Fruit fly (Drosophila melanogaster) whole organism, larva: Measurements from ENCODE around the gene Task6.
A peak's percentile ranks its signal among the peaks of the same experiment; 100 is the strongest.

Experiments
- noc ChIP-seq: fragments of 200-800 bp; sonication (Bioruptor generic); optimal IDR thresholded peaks from 3 replicates; lab custom pipeline; 2019; ENCODE audit warnings: missing biosample characterization, mild to moderate bottlenecking, missing genetic modification characterization, moderate library complexity

Task6 gene

dm6 chr3R:13674492-13675033 is at the start of gene Task6:
Gene Task6, minus strand, starts transcription at chr3R:13674542.
- no peak for TF ChIP-seq noc (tag; lab: Kevin White, UChicago)

dm6 chr3R:13722451-13722850 is 48.1 kb upstream of the Task6 start:
- TF ChIP-seq noc (tag; lab: Kevin White, UChicago) = no peak

dm6 chr3R:13721998-13722397 is 47.7 kb upstream of the Task6 start:
- TF ChIP-seq noc (tag; lab: Kevin White, UChicago) = no peak

dm6 chr3R:13720798-13721197 is 46.5 kb upstream of the Task6 start:
- TF ChIP-seq noc (tag; lab: Kevin White, UChicago) = no peak

- no peak for TF ChIP-seq noc (tag; lab: Kevin White, UChicago)
These were observed 44.7 kb upstream of the Task6 start for dm6 chr3R:13719053-13719452.

dm6 chr3R:13718076-13718475 is 43.7 kb upstream of the Task6 start, which contains the start of gene Ubc87F:
Gene Ubc87F, minus strand, starts transcription at chr3R:13718176.
- no peak for TF ChIP-seq noc (tag; lab: Kevin White, UChicago)

dm6 chr3R:13716827-13717226 is 42.5 kb upstream of the Task6 start:
- TF ChIP-seq noc (tag; lab: Kevin White, UChicago) = no peak

- no peak for TF ChIP-seq noc (tag; lab: Kevin White, UChicago)
These were observed 41.5 kb upstream of the Task6 start for dm6 chr3R:13715674-13716454.

dm6 chr3R:13715012-13715673 is 40.8 kb upstream of the Task6 start, which contains the start of gene kmr:
Gene kmr, plus strand, starts transcription at chr3R:13715207.
- peak; percentile 29 for TF ChIP-seq noc (tag; lab: Kevin White, UChicago)

- TF ChIP-seq noc (tag; lab: Kevin White, UChicago) = no peak
These were observed 39.7 kb upstream of the Task6 start for dm6 chr3R:13713984-13714532.

dm6 chr3R:13713541-13713940 is 39.2 kb upstream of the Task6 start:
- TF ChIP-seq noc (tag; lab: Kevin White, UChicago) = peak; percentile 23

- TF ChIP-seq noc (tag; lab: Kevin White, UChicago) = no peak
These were observed 37.4 kb upstream of the Task6 start, which contains the start of the genes primo-1 and primo-2 for dm6 chr3R:13711735-13712134. Gene primo-1, minus strand, starts transcription at chr3R:13711835. Gene primo-2, minus strand, starts transcription at chr3R:13711835.

- TF ChIP-seq noc (tag; lab: Kevin White, UChicago) = no peak
These were observed 36.3 kb upstream of the Task6 start for dm6 chr3R:13710645-13711044.

- TF ChIP-seq noc (tag; lab: Kevin White, UChicago) = no peak
These were observed 35.5 kb upstream of the Task6 start, which contains the start of gene Argp for dm6 chr3R:13709839-13710238. Gene Argp, minus strand, starts transcription at chr3R:13709939.

- TF ChIP-seq noc (tag; lab: Kevin White, UChicago) = no peak
These were observed 32.1 kb upstream of the Task6 start, which contains the start of gene Adgf-C for dm6 chr3R:13706457-13706856. Gene Adgf-C, plus strand, starts transcription at chr3R:13706757.
